Worm (Caenorhabditis elegans) whole organism, young adult: ENCODE measurements around the gene K05B2.4.

Experiments
- B0019.2 ChIP-seq: fragments of 200-800 bp; sonication (Bioruptor generic); conservative IDR thresholded peaks from 2 replicates; pipeline ENCODE4 v1.3.6; 2022; ENCODE audit warnings: missing genetic modification reagents, missing genetic modification characterization, missing compliant biosample characterization
- C06A6.2 ChIP-seq: fragments of 200-800 bp; sonication (Bioruptor generic); conservative IDR thresholded peaks from 2 replicates; pipeline ENCODE4 v1.3.6; 2022; ENCODE audit warnings: missing genetic modification characterization, missing compliant biosample characterization
- F52B5.7 ChIP-seq: sonication (generic microtip); optimal IDR thresholded peaks from 2 replicates; lab custom pipeline; 2016; ENCODE audit warnings: mild to moderate bottlenecking, missing genetic modification characterization, missing compliant biosample characterization
- bed-1 ChIP-seq: fragments of 200-800 bp; sonication (Bioruptor generic); IDR thresholded peaks from 2 replicates; pipeline ENCODE4 v1.3.6; 2022; ENCODE audit warnings: missing genetic modification reagents, missing genetic modification characterization, missing compliant biosample characterization
- egl-18 ChIP-seq: fragments of 200-800 bp; sonication (Bioruptor generic); IDR thresholded peaks from 2 replicates; pipeline ENCODE4 v1.3.6; 2022; ENCODE audit warnings: missing genetic modification reagents, missing genetic modification characterization, missing compliant biosample characterization
- ekl-4 ChIP-seq: fragments of 200-800 bp; sonication (Bioruptor generic); IDR thresholded peaks from 2 replicates; pipeline ENCODE4 v1.3.6; 2022; ENCODE audit warnings: missing genetic modification reagents, missing genetic modification characterization, missing compliant biosample characterization
- nhr-27 ChIP-seq: fragments of 200-800 bp; sonication (Bioruptor generic); optimal IDR thresholded peaks from 2 replicates; lab custom pipeline; 2018; ENCODE audit warnings: mild to moderate bottlenecking, missing genetic modification characterization, moderate library complexity, missing compliant biosample characterization
- sea-2 ChIP-seq: fragments of 200-800 bp; sonication (Bioruptor generic); IDR thresholded peaks from 2 replicates; pipeline ENCODE4 v1.3.6; 2022; ENCODE audit warnings: missing genetic modification characterization, missing compliant biosample characterization
- snpc-4 ChIP-seq, 5 experiments: fragments of 150-350 bp in 1 of 5; sonication (generic microtip) in 4 of 5; optimal IDR thresholded peaks; 2 replicates each; lab custom pipeline; 2014 to 2018; ENCODE audit warnings: missing genetic modification characterization in 5 of 5, missing biosample characterization in 3 of 5, antibody characterized with exemption in 2 of 5, mild to moderate bottlenecking in 2 of 5, missing compliant biosample characterization in 2 of 5, missing genotype in 2 of 5, moderate library complexity in 2 of 5, missing genetic modification reagents in 1 of 5

DNA sequence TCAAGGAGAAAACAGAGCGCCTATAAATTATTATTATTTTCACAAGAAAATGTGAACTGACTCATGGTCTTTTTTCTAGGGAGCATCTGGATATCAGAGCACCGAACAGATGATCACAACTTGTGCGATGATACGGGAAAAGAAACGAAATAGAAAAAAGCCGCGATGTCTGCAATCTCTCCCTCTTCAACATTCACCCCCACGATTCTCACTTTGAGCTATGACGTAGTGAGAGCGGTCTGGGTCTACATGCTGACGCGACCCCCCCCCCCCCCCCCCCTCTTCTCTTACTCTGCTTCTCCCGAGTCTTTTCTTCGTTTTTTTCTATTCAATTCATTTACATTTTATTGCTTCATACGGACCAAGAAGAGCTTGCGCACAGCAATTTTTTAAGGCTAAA is 21.2 kb downstream of the K05B2.4 start:
- TF ChIP-seq sea-2 (GFP tag; lab: Robert Waterston, UW) (no peak), ekl-4 (GFP tag; lab: Robert Waterston, UW) (no peak), F52B5.7 (tag; lab: Kevin White, UChicago) (no peak), snpc-4 (GFP tag; optimal IDR thresholded peaks at IDR 0.05; lab: Kevin White, UChicago) (no peak), snpc-4 (tag; optimal IDR thresholded peaks at IDR 0.05; lab: Kevin White, UChicago) (no peak), bed-1 (GFP tag; lab: Robert Waterston, UW) (no peak), B0019.2 (GFP tag; lab: Robert Waterston, UW) (no peak), nhr-27 (no peak), egl-18 (no peak), C06A6.2 (GFP tag; lab: Robert Waterston, UW) (no peak)
